Worm (Caenorhabditis elegans) whole organism, young adult: ENCODE measurements around the gene F41C3.1.

ENCODE experiments used
- F57A8.1 ChIP-seq: fragments of 200-800 bp; sonication (Bioruptor generic); optimal IDR thresholded peaks from 2 replicates; lab custom pipeline; 2018; ENCODE audit warnings: mild to moderate bottlenecking, missing genetic modification characterization, moderate library complexity, missing compliant biosample characterization
- Y67H2A.10 ChIP-seq: fragments of 200-800 bp; sonication (Bioruptor generic); conservative IDR thresholded peaks from 2 replicates; pipeline ENCODE4 v1.3.6; 2022; ENCODE audit warnings: missing genetic modification reagents, missing genetic modification characterization, missing compliant biosample characterization
- him-1 ChIP-seq: sonication (generic microtip); optimal IDR thresholded peaks from 2 replicates; lab custom pipeline; 2016; ENCODE audit warnings: missing genotype, missing genetic modification reagents, missing genetic modification characterization, missing compliant biosample characterization
- hmg-1.2 ChIP-seq: fragments of 200-800 bp; sonication (Bioruptor generic); IDR thresholded peaks from 2 replicates; pipeline ENCODE4 v1.3.6; 2022; ENCODE audit warnings: missing genetic modification reagents, missing genetic modification characterization, missing compliant biosample characterization
- lin-35 ChIP-seq, 3 experiments: fragments of 150-350 bp in 2 of 3; sonication (generic microtip) in 1 of 3; optimal IDR thresholded peaks; 2 replicates each; lab custom pipeline; 2014 to 2018; ENCODE audit warnings: missing biosample characterization in 3 of 3, missing genetic modification characterization in 3 of 3, missing genetic modification reagents in 3 of 3
- nhr-90 ChIP-seq: sonication (generic microtip); optimal IDR thresholded peaks from 2 replicates; lab custom pipeline; 2016; ENCODE audit warnings: missing genotype, mild to moderate bottlenecking, missing genetic modification characterization, missing compliant biosample characterization
- snpc-3.4 ChIP-seq: sonication (generic microtip); optimal IDR thresholded peaks from 2 replicates; lab custom pipeline; 2017; ENCODE audit warnings: missing genetic modification characterization, mild to moderate bottlenecking, missing compliant biosample characterization, antibody characterized with exemption, moderate library complexity, missing genotype, missing genetic modification reagents
- tbp1 ChIP-seq: fragments of 200-800 bp; sonication (Bioruptor generic); optimal IDR thresholded peaks from 2 replicates; lab custom pipeline; 2018; ENCODE audit warnings: mild to moderate bottlenecking, missing genetic modification characterization, missing compliant biosample characterization
- unc-130 ChIP-seq: sonication (generic microtip); optimal IDR thresholded peaks from 2 replicates; lab custom pipeline; 2016; ENCODE audit warnings: missing genetic modification reagents, missing genetic modification characterization, missing compliant biosample characterization
- zfh-2 ChIP-seq: fragments of 200-800 bp; sonication (Bioruptor generic); conservative IDR thresholded peaks from 2 replicates; pipeline ENCODE4 v1.3.6; 2022; ENCODE audit warnings: missing genetic modification reagents, missing genetic modification characterization, missing compliant biosample characterization

DNA sequence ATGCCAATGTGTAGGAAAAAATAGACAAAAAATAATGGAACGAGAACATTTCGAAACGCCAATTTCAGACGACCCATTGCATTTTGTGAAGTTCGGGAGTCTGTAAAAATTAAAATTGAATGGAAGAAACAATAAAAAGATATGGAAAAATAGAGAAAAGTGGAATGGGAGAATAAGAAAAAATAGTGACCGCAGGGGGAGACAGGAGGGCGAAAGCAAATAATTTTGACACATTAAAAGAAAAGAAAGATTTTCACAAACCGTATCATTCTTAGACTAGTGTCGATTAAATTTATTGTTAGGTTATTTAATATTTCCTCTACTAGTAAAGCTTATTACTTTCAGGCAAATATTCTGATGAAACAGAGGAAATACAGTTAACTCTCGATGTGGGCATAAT, 18.3 kb upstream of the F41C3.1 start, which contains the start of gene F41C3.11:
- TF ChIP-seq him-1 (tag; lab: Kevin White, UChicago): no peak
- TF ChIP-seq zfh-2 (GFP tag; lab: Robert Waterston, UW): no peak
- TF ChIP-seq nhr-90 (tag; lab: Kevin White, UChicago): no peak
- no peak for TF ChIP-seq lin-35 (GFP tag; optimal IDR thresholded peaks at IDR 0.05; lab: Kevin White, UChicago)
- no peak for TF ChIP-seq F57A8.1 (GFP tag; lab: Kevin White, UChicago)
- no peak for TF ChIP-seq snpc-3.4
- TF ChIP-seq Y67H2A.10 (GFP tag; lab: Robert Waterston, UW): no peak
- TF ChIP-seq tbp1: no peak
- TF ChIP-seq unc-130 (GFP tag; lab: Kevin White, UChicago): no peak
- TF ChIP-seq hmg-1.2: no peak
